Fruit fly (Drosophila melanogaster): ENCODE results near the gene prage.

DNA sequence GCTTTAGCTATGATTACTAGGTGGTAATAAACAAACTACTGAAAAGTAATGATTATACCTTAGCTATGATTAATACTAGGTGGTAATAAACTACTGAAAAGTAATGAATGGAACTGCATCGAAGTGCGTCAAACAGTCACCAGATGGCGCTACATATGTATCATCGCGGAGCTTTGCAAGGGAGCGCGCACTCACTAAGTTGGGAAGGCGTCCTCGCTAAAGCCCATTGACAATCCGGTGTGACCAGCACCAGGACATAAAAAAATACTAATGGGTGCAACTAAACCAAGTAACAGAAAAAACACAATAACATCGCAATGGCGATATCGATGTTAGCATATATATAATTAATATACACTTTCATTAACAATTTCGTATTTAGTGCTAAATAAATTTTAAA is 893 bp upstream of the prage start:
- no peak for TF ChIP-seq CG6163 (GFP tag; IDR thresholded peaks at IDR 0.05)
- TF ChIP-seq dsx (GFP tag; optimal IDR thresholded peaks at IDR 0.05; ENCODE audit: poor library complexity, severe bottlenecking) = no peak
- no peak for TF ChIP-seq Blimp-1 (GFP tag; optimal IDR thresholded peaks at IDR 0.05)
- TF ChIP-seq OdsH (GFP tag; optimal IDR thresholded peaks at IDR 0.05) = no peak
- no peak for TF ChIP-seq Met (GFP tag; optimal IDR thresholded peaks at IDR 0.05)
